Fruit fly (Drosophila melanogaster) whole organism, embryonic: ENCODE results near the gene CG9795.
A peak's percentile ranks its signal among the peaks of the same experiment; 100 is the strongest.

Source experiments
- CG10147 ChIP-seq: fragments of 200-800 bp; sonication (Bioruptor generic); optimal IDR thresholded peaks from 2 replicates; lab custom pipeline; 2019; ENCODE audit warnings: missing biosample characterization, mild to moderate bottlenecking, missing genetic modification characterization, moderate library complexity
- CG10543 ChIP-seq: fragments of 200-800 bp; sonication (Bioruptor generic); optimal IDR thresholded peaks from 3 replicates; lab custom pipeline; 2017; ENCODE audit warnings: missing biosample characterization, mild to moderate bottlenecking, missing genetic modification characterization, moderate library complexity
- CG11504 ChIP-seq: fragments of 200-800 bp; sonication (Bioruptor generic); optimal IDR thresholded peaks from 3 replicates; lab custom pipeline; 2019; ENCODE audit warnings: missing biosample characterization, mild to moderate bottlenecking, missing genetic modification characterization, moderate library complexity
- CG11696 ChIP-seq: fragments of 200-800 bp; sonication (Bioruptor generic); IDR thresholded peaks from 2 replicates; pipeline ENCODE4 v1.3.6; 2022; ENCODE audit warnings: missing biosample characterization, missing genetic modification characterization
- CG12071 ChIP-seq: fragments of 200-800 bp; sonication (Bioruptor generic); optimal IDR thresholded peaks from 3 replicates; lab custom pipeline; 2018; ENCODE audit warnings: missing biosample characterization, mild to moderate bottlenecking, missing genetic modification characterization
- CG13296 ChIP-seq: fragments of 200-800 bp; sonication (Bioruptor generic); optimal IDR thresholded peaks from 3 replicates; lab custom pipeline; 2018; ENCODE audit warnings: missing biosample characterization, mild to moderate bottlenecking, missing genetic modification characterization
- CG13894 ChIP-seq: fragments of 200-800 bp; sonication (Bioruptor generic); optimal IDR thresholded peaks from 3 replicates; lab custom pipeline; 2018; ENCODE audit warnings: missing biosample characterization, mild to moderate bottlenecking, missing genetic modification characterization, moderate library complexity
- CG15514 ChIP-seq: fragments of 200-800 bp; sonication (Bioruptor generic); optimal IDR thresholded peaks from 3 replicates; lab custom pipeline; 2017; ENCODE audit warnings: missing biosample characterization, missing genetic modification characterization, mild to moderate bottlenecking, moderate library complexity, missing genetic modification reagents
- CG17359 ChIP-seq: fragments of 200-800 bp; sonication (Bioruptor generic); optimal IDR thresholded peaks from 3 replicates; lab custom pipeline; 2018; ENCODE audit warnings: missing biosample characterization, mild to moderate bottlenecking, missing genetic modification characterization, moderate library complexity
- CG17385 ChIP-seq: fragments of 200-800 bp; sonication (Bioruptor generic); optimal IDR thresholded peaks from 3 replicates; lab custom pipeline; 2018; ENCODE audit warnings: missing biosample characterization, mild to moderate bottlenecking, missing genetic modification characterization
- CG17612 ChIP-seq: fragments of 200-800 bp; sonication (Bioruptor generic); IDR thresholded peaks from 2 replicates; pipeline ENCODE4 v1.3.6; 2022; ENCODE audit warnings: missing biosample characterization, missing genetic modification characterization
- CG17802 ChIP-seq: fragments of 200-800 bp; sonication (Bioruptor generic); optimal IDR thresholded peaks from 2 replicates; lab custom pipeline; 2018; ENCODE audit warnings: missing biosample characterization, mild to moderate bottlenecking, missing genetic modification characterization, moderate library complexity
- CG18599 ChIP-seq: fragments of 200-800 bp; sonication (Bioruptor generic); optimal IDR thresholded peaks from 3 replicates; lab custom pipeline; 2017; ENCODE audit warnings: missing biosample characterization, missing genetic modification characterization, mild to moderate bottlenecking, moderate library complexity, missing genetic modification reagents
- CG2116 ChIP-seq: fragments of 200-800 bp; sonication (Bioruptor generic); optimal IDR thresholded peaks from 3 replicates; lab custom pipeline; 2018; ENCODE audit warnings: missing biosample characterization, mild to moderate bottlenecking, missing genetic modification characterization
- CG2199 ChIP-seq: fragments of 200-800 bp; sonication (Bioruptor generic); IDR thresholded peaks from 3 replicates; pipeline ENCODE4 v1.3.6; 2022; ENCODE audit warnings: missing biosample characterization, missing genetic modification characterization
- CG2202 ChIP-seq: fragments of 200-800 bp; sonication (Bioruptor generic); optimal IDR thresholded peaks from 2 replicates; lab custom pipeline; 2018; ENCODE audit warnings: missing biosample characterization, mild to moderate bottlenecking, missing genetic modification characterization
- CG30020 ChIP-seq: fragments of 200-800 bp; optimal IDR thresholded peaks from 2 replicates; lab custom pipeline; 2019; ENCODE audit warnings: missing biosample characterization, mild to moderate bottlenecking, missing genetic modification characterization, moderate library complexity
- CG5180 ChIP-seq: fragments of 200-800 bp; sonication (Bioruptor generic); optimal IDR thresholded peaks from 3 replicates; lab custom pipeline; 2017; ENCODE audit warnings: missing biosample characterization, missing genetic modification characterization, mild to moderate bottlenecking, moderate library complexity, missing genetic modification reagents
- CG6765 ChIP-seq: fragments of 200-800 bp; sonication (Bioruptor generic); optimal IDR thresholded peaks from 3 replicates; lab custom pipeline; 2017; ENCODE audit warnings: missing biosample characterization, mild to moderate bottlenecking, missing genetic modification characterization
- CG6813 ChIP-seq: fragments of 200-800 bp; sonication (Bioruptor generic); optimal IDR thresholded peaks from 2 replicates; lab custom pipeline; 2017; ENCODE audit warnings: missing biosample characterization, missing genetic modification characterization, mild to moderate bottlenecking, moderate library complexity, missing genetic modification reagents
- CG6854 ChIP-seq: fragments of 200-800 bp; sonication (Bioruptor generic); optimal IDR thresholded peaks from 3 replicates; lab custom pipeline; 2017; ENCODE audit warnings: missing biosample characterization, mild to moderate bottlenecking, missing genetic modification characterization
- CG8290 ChIP-seq, 3 experiments: fragments of 200-800 bp; sonication (Bioruptor generic); optimal IDR thresholded peaks; 2 replicates each; lab custom pipeline; 2016 to 2019; ENCODE audit warnings: missing biosample characterization in 3 of 3, missing genetic modification characterization in 3 of 3, mild to moderate bottlenecking in 2 of 3, moderate library complexity in 1 of 3
- CG8944 ChIP-seq: fragments of 200-800 bp; sonication (Bioruptor generic); optimal IDR thresholded peaks from 3 replicates; lab custom pipeline; 2016; ENCODE audit warnings: missing biosample characterization, missing genetic modification characterization
- CTCF ChIP-seq: fragments of 200-800 bp; sonication (Bioruptor generic); optimal IDR thresholded peaks from 2 replicates; lab custom pipeline; 2017; ENCODE audit warnings: missing biosample characterization, mild to moderate bottlenecking, missing genetic modification characterization, moderate library complexity
- CrebB ChIP-seq: fragments of 200-800 bp; sonication (Bioruptor generic); optimal IDR thresholded peaks from 3 replicates; lab custom pipeline; 2018; ENCODE audit warnings: missing biosample characterization, mild to moderate bottlenecking, missing genetic modification characterization
- Deaf1 ChIP-seq: fragments of 200-800 bp; optimal IDR thresholded peaks from 3 replicates; lab custom pipeline; 2019; ENCODE audit warnings: missing biosample characterization, mild to moderate bottlenecking, missing genetic modification characterization, moderate library complexity
- Doc2 ChIP-seq: fragments of 200-800 bp; sonication (Bioruptor generic); IDR thresholded peaks from 2 replicates; pipeline ENCODE4 v1.3.6; 2022; ENCODE audit warnings: missing biosample characterization, missing genetic modification characterization
- Eip74EF ChIP-seq, 2 experiments: fragments of 200-800 bp in 1 of 2; fragments of >200 bp in 1 of 2; sonication (Bioruptor generic) in 1 of 2; optimal IDR thresholded peaks; 2 replicates each; lab custom pipeline; 2017 to 2019; ENCODE audit warnings: missing biosample characterization in 2 of 2, missing genetic modification characterization in 2 of 2, mild to moderate bottlenecking in 1 of 2, moderate library complexity in 1 of 2
- Fer3 ChIP-seq: fragments of 200-800 bp; sonication (Bioruptor generic); optimal IDR thresholded peaks from 2 replicates; lab custom pipeline; 2018; ENCODE audit warnings: missing biosample characterization, mild to moderate bottlenecking, missing genetic modification characterization, moderate library complexity
- Mad ChIP-seq: fragments of 200-800 bp; sonication (Bioruptor generic); optimal IDR thresholded peaks from 2 replicates; lab custom pipeline; 2016; ENCODE audit warnings: missing biosample characterization, missing genetic modification characterization
- Med ChIP-seq: fragments of 200-800 bp; sonication (Bioruptor generic); peaks from one replicate; lab custom pipeline; 2016; ENCODE audit warnings: missing biosample characterization, missing genetic modification characterization, mild to moderate bottlenecking, inconsistent platforms, moderate library complexity
- Meics ChIP-seq: fragments of 200-800 bp; sonication (Bioruptor generic); optimal IDR thresholded peaks from 2 replicates; lab custom pipeline; 2017; ENCODE audit warnings: missing biosample characterization, mild to moderate bottlenecking, missing genetic modification characterization
- Neu2 ChIP-seq: fragments of 200-800 bp; sonication (Bioruptor generic); optimal IDR thresholded peaks from 3 replicates; lab custom pipeline; 2016; ENCODE audit warnings: missing biosample characterization, missing genetic modification characterization, borderline replicate concordance
- Nf-YB ChIP-seq: fragments of 200-800 bp; sonication (Bioruptor generic); optimal IDR thresholded peaks from 3 replicates; lab custom pipeline; 2019; ENCODE audit warnings: missing biosample characterization, mild to moderate bottlenecking, missing genetic modification characterization, moderate library complexity
- YL-1 ChIP-seq: fragments of 200-800 bp; sonication (Bioruptor generic); optimal IDR thresholded peaks from 3 replicates; lab custom pipeline; 2017; ENCODE audit warnings: missing biosample characterization, mild to moderate bottlenecking, missing genetic modification characterization
- bsh ChIP-seq, 2 experiments: fragments of 200-800 bp; sonication (Bioruptor generic); optimal IDR thresholded peaks; 2 replicates each; lab custom pipeline; 2017 to 2018; ENCODE audit warnings: mild to moderate bottlenecking in 2 of 2, missing biosample characterization in 2 of 2, missing genetic modification characterization in 2 of 2, moderate library complexity in 1 of 2
- cas ChIP-seq: fragments of 200-800 bp; sonication (Bioruptor generic); IDR thresholded peaks from 2 replicates; pipeline ENCODE4 v1.3.6; 2022; ENCODE audit warnings: missing biosample characterization, missing genetic modification characterization
- dm ChIP-seq: fragments of 200-800 bp; sonication (Bioruptor generic); optimal IDR thresholded peaks from 3 replicates; lab custom pipeline; 2016; ENCODE audit warnings: missing biosample characterization, missing genetic modification characterization
- eyg ChIP-seq: fragments of 200-800 bp; sonication (Bioruptor generic); optimal IDR thresholded peaks from 3 replicates; lab custom pipeline; 2016; ENCODE audit warnings: missing biosample characterization, missing genetic modification characterization
- fd96Cb ChIP-seq: fragments of 200-800 bp; sonication (Bioruptor generic); optimal IDR thresholded peaks from 2 replicates; lab custom pipeline; 2018; ENCODE audit warnings: missing biosample characterization, mild to moderate bottlenecking, missing genetic modification characterization, moderate library complexity
- jing ChIP-seq: fragments of 200-800 bp; sonication (Bioruptor generic); optimal IDR thresholded peaks from 2 replicates; lab custom pipeline; 2018; ENCODE audit warnings: missing biosample characterization, mild to moderate bottlenecking, missing genetic modification characterization
- jumu ChIP-seq: fragments of 200-800 bp; sonication (Bioruptor generic); optimal IDR thresholded peaks from 3 replicates; lab custom pipeline; 2016; ENCODE audit warnings: missing biosample characterization, missing genetic modification characterization
- kay ChIP-seq: fragments of 200-800 bp; sonication (Bioruptor generic); optimal IDR thresholded peaks from 2 replicates; lab custom pipeline; 2016; ENCODE audit warnings: missing biosample characterization, missing genetic modification characterization
- lab ChIP-seq: fragments of 200-800 bp; sonication (Bioruptor generic); optimal IDR thresholded peaks from 3 replicates; lab custom pipeline; 2017; ENCODE audit warnings: missing biosample characterization, missing genetic modification characterization, mild to moderate bottlenecking, moderate library complexity, missing genetic modification reagents
- lmd ChIP-seq: fragments of 200-800 bp; sonication (Bioruptor generic); IDR thresholded peaks from 2 replicates; pipeline ENCODE4 v1.3.6; 2022; ENCODE audit warnings: missing biosample characterization, missing genetic modification characterization
- onecut ChIP-seq: fragments of 200-800 bp; sonication (Bioruptor generic); IDR thresholded peaks from 2 replicates; pipeline ENCODE4 v1.3.6; 2022; ENCODE audit warnings: missing biosample characterization, missing genetic modification characterization
- pzg ChIP-seq: fragments of 200-800 bp; sonication (Bioruptor generic); optimal IDR thresholded peaks from 3 replicates; lab custom pipeline; 2018; ENCODE audit warnings: missing biosample characterization, mild to moderate bottlenecking, missing genetic modification characterization, moderate library complexity
- schlank ChIP-seq: fragments of 200-800 bp; sonication (Bioruptor generic); optimal IDR thresholded peaks from 2 replicates; lab custom pipeline; 2018; ENCODE audit warnings: missing biosample characterization, mild to moderate bottlenecking, missing genetic modification characterization

Gene CG9795

DNA sequence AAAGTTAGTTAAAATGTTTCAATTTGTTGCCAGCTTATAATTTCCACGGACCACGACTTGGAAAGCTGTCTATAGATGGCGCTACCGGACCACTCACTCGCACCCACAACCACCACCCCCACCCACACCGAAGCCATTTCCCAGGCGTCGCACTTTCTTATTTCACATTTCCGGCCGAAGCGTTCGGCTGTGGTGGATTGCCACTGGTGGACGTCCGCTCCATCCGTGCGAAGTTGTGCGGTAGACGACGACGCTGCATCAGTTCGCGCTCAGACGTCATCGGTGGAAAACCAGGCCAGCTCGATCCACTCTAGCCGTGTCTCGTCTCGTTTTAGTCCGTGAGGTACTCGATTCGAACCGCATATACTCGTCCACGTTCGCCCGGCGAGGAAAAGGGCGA lies 40.1 kb downstream of the CG9795 start, which contains the start of gene CG1090 (continued):
- TF ChIP-seq CG2116 (GFP tag; lab: Kevin White, UChicago), result peak; percentile 46
- TF ChIP-seq kay (GFP tag; lab: Kevin White, UChicago), result no peak
- peak; percentile 41 for TF ChIP-seq CG13894 (tag; lab: Kevin White, UChicago)
- no peak for TF ChIP-seq Eip74EF (GFP tag; optimal IDR thresholded peaks at IDR 0.05; lab: Kevin White, UChicago)
- TF ChIP-seq lab (GFP tag; lab: Kevin White, UChicago), result peak; percentile 77
- TF ChIP-seq CG18599 (GFP tag; lab: Kevin White, UChicago), result peak; percentile 70
- TF ChIP-seq CG12071 (GFP tag; lab: Kevin White, UChicago), result no peak
- TF ChIP-seq CG10147, result no peak
- peak; percentile 11 for TF ChIP-seq Fer3 (tag; lab: Kevin White, UChicago)
- no peak for TF ChIP-seq CG17802 (tag; lab: Kevin White, UChicago)
- peak; percentile 95 for TF ChIP-seq Deaf1 (tag; lab: Kevin White, UChicago)
- TF ChIP-seq Meics (GFP tag; lab: Kevin White, UChicago), result peak; percentile 52
- no peak for TF ChIP-seq bsh (GFP tag; optimal IDR thresholded peaks at IDR 0.05; lab: Kevin White, UChicago)
- no peak for TF ChIP-seq dm (GFP tag; lab: Kevin White, UChicago)
- TF ChIP-seq CG15514 (GFP tag; lab: Kevin White, UChicago), result peak; percentile 56
- peak; percentile 24 for TF ChIP-seq CG5180
- peak; percentile 6 for TF ChIP-seq Nf-YB (GFP tag; lab: Kevin White, UChicago)
- TF ChIP-seq CG8944 (GFP tag; lab: Kevin White, UChicago), result no peak
- TF ChIP-seq cas (GFP tag; lab: Robert Waterston, UW), result no peak
- peak; percentile 28 for TF ChIP-seq CG17385
- peak; percentile 36 for TF ChIP-seq CG6854
- TF ChIP-seq YL-1 (GFP tag; lab: Kevin White, UChicago), result no peak
- 0 out of 2 replicates have a peak, but pooled peaks have one; percentile 13 for TF ChIP-seq lmd (GFP tag; lab: Robert Waterston, UW)
- TF ChIP-seq CG17359 (tag; lab: Kevin White, UChicago), result no peak
- TF ChIP-seq jing (GFP tag; lab: Kevin White, UChicago), result no peak
- peak; percentile 37 for TF ChIP-seq CrebB (tag; lab: Kevin White, UChicago)
- TF ChIP-seq Neu2 (GFP tag; lab: Kevin White, UChicago), result no peak
- TF ChIP-seq CG2202 (tag; lab: Kevin White, UChicago), result no peak
- peak; percentile 40 for TF ChIP-seq CG13296
- TF ChIP-seq schlank, result peak; percentile 38
- TF ChIP-seq onecut (GFP tag; lab: Robert Waterston, UW), result peak; percentile 55; the same call in 1 of the 2 replicates
- peak; percentile 15 for TF ChIP-seq pzg (GFP tag; lab: Kevin White, UChicago)
- TF ChIP-seq CG11504 (tag; lab: Kevin White, UChicago), result no peak
- 0 out of 3 replicates have a peak, but pooled peaks have one; percentile 36 for TF ChIP-seq CG2199
- TF ChIP-seq CG11696 (GFP tag; lab: Robert Waterston, UW), result 0 out of 2 replicates have a peak, but pooled peaks have one; percentile 11
- no peak for TF ChIP-seq CG17612 (GFP tag; lab: Robert Waterston, UW)
- no peak for TF ChIP-seq CG8290 (GFP tag; optimal IDR thresholded peaks at IDR 0.05; lab: Kevin White, UChicago)
- peak in 1 of 2 experiments; percentile 56 for TF ChIP-seq CG8290 (tag; optimal IDR thresholded peaks at IDR 0.05; lab: Kevin White, UChicago)
- peak; percentile 82 for TF ChIP-seq CG6765 (GFP tag; lab: Kevin White, UChicago)
- no peak for TF ChIP-seq CG30020
- peak; percentile 37 for TF ChIP-seq CG6813 (GFP tag; lab: Kevin White, UChicago)
- TF ChIP-seq Doc2 (GFP tag; lab: Robert Waterston, UW), result no peak
- TF ChIP-seq CG10543, result peak; percentile 64
- TF ChIP-seq CTCF (GFP tag; lab: Kevin White, UChicago), result peak; percentile 90
- TF ChIP-seq Mad (GFP tag; lab: Kevin White, UChicago), result no peak
- TF ChIP-seq eyg (GFP tag; lab: Kevin White, UChicago), result no peak
- TF ChIP-seq jumu, result no peak
- no peak for TF ChIP-seq fd96Cb (tag; lab: Kevin White, UChicago)
- peak; percentile 60 for TF ChIP-seq Med (GFP tag; lab: Kevin White, UChicago)
